Fruit fly (Drosophila melanogaster) Kc167 (cell line): ENCODE data around the gene wap.

Experiments used
- insv ChIP-seq: fragments of >200 bp; optimal IDR thresholded peaks from 3 replicates; lab custom pipeline; 2018; ENCODE audit warnings: missing external identifiers
- psq ChIP-seq: fragments of >200 bp; optimal IDR thresholded peaks from 2 replicates; lab custom pipeline; 2017; ENCODE audit warnings: missing external identifiers

dm6 chrX:22449191-22449787, 5.9 kb downstream of the wap start, which contains the start of the genes CG14615 and tilB:
- TF ChIP-seq psq (lab: Kevin White, UChicago) (no peak), insv (lab: Kevin White, UChicago) (no peak)
